Worm (Caenorhabditis elegans): Measurements from ENCODE around the gene col-111.

The col-111 gene

ce11 chrIV:4652365-4652844, 5.4 kb downstream of the col-111 start, which contains the start of gene F29B9.5:
Gene F29B9.5, plus strand, starts transcription at chrIV:4652415.
- TF ChIP-seq F13C5.2 (tag; optimal IDR thresholded peaks at IDR 0.05) (no peak), tbx-37 (GFP tag; conservative IDR thresholded peaks at IDR 0.05) (no peak), sea-1 (GFP tag; conservative IDR thresholded peaks at IDR 0.05) (no peak), aly-1 (tag; optimal IDR thresholded peaks at IDR 0.05) (no peak), tbx-11 (GFP tag; IDR thresholded peaks at IDR 0.05) (no peak), tra-4 (tag; optimal IDR thresholded peaks at IDR 0.05) (no peak), ceh-13 (GFP tag; optimal IDR thresholded peaks at IDR 0.05) (no peak), hmg-4 (GFP tag; optimal IDR thresholded peaks at IDR 0.05) (no peak), hmbx-1 (tag; optimal IDR thresholded peaks at IDR 0.05) (no peak), pes-1 (GFP tag; IDR thresholded peaks at IDR 0.05) (no peak), ama-1 (optimal IDR thresholded peaks at IDR 0.05) (no peak), ets-7 (tag; optimal IDR thresholded peaks at IDR 0.05) (no peak), flt-1 (GFP tag; IDR thresholded peaks at IDR 0.05) (no peak), ceh-36 (tag; optimal IDR thresholded peaks at IDR 0.05) (no peak)

ce11 chrIV:4650624-4651094, 7.1 kb downstream of the col-111 start, which contains the start of gene ubc-9:
Gene ubc-9, plus strand, starts transcription at chrIV:4651044.
- TF ChIP-seq ceh-36 (tag; optimal IDR thresholded peaks at IDR 0.05): peak; percentile 6
- peak; percentile 65; the same call in 1 of the 2 replicates for TF ChIP-seq pes-1 (GFP tag; IDR thresholded peaks at IDR 0.05)
- peak; percentile 53 for TF ChIP-seq F13C5.2 (tag; optimal IDR thresholded peaks at IDR 0.05)
- 0 out of 2 replicates have a peak, but pooled peaks have one; percentile 58 for TF ChIP-seq sea-1 (GFP tag; conservative IDR thresholded peaks at IDR 0.05)
- no peak for TF ChIP-seq tbx-11 (GFP tag; IDR thresholded peaks at IDR 0.05)

- TF ChIP-seq ets-7 (tag; optimal IDR thresholded peaks at IDR 0.05) (no peak), tbx-11 (GFP tag; IDR thresholded peaks at IDR 0.05) (no peak), scrt-1 (GFP tag; IDR thresholded peaks at IDR 0.05) (no peak), ama-1 (optimal IDR thresholded peaks at IDR 0.05) (no peak), ceh-13 (GFP tag; optimal IDR thresholded peaks at IDR 0.05) (no peak), ceh-36 (tag; optimal IDR thresholded peaks at IDR 0.05) (no peak), sea-1 (GFP tag; conservative IDR thresholded peaks at IDR 0.05) (no peak), aly-1 (tag; optimal IDR thresholded peaks at IDR 0.05) (no peak), F13C5.2 (tag; optimal IDR thresholded peaks at IDR 0.05) (no peak), hmg-4 (GFP tag; optimal IDR thresholded peaks at IDR 0.05) (no peak), pes-1 (GFP tag; IDR thresholded peaks at IDR 0.05) (no peak)
These were observed 8.3 kb downstream of the col-111 start, which contains the start of gene F29B9.7 for ce11 chrIV:4649460-4649859. Gene F29B9.7, plus strand, starts transcription at chrIV:4649760.

- no peak for TF ChIP-seq aly-1 (tag; optimal IDR thresholded peaks at IDR 0.05)
- TF ChIP-seq tra-4 (tag; optimal IDR thresholded peaks at IDR 0.05): no peak
- TF ChIP-seq ama-1 (optimal IDR thresholded peaks at IDR 0.05): no peak
- no peak for TF ChIP-seq scrt-1 (GFP tag; IDR thresholded peaks at IDR 0.05)
- no peak for TF ChIP-seq ceh-36 (tag; optimal IDR thresholded peaks at IDR 0.05)
- TF ChIP-seq flt-1 (GFP tag; IDR thresholded peaks at IDR 0.05): no peak
- no peak for TF ChIP-seq tbx-37 (GFP tag; conservative IDR thresholded peaks at IDR 0.05)
- no peak for TF ChIP-seq pes-1 (GFP tag; IDR thresholded peaks at IDR 0.05)
- TF ChIP-seq hmg-4 (GFP tag; optimal IDR thresholded peaks at IDR 0.05): no peak
- no peak for TF ChIP-seq ets-7 (tag; optimal IDR thresholded peaks at IDR 0.05)
- no peak for TF ChIP-seq F13C5.2 (tag; optimal IDR thresholded peaks at IDR 0.05)
- no peak for TF ChIP-seq ceh-13 (GFP tag; optimal IDR thresholded peaks at IDR 0.05)
These were observed 10.4 kb downstream of the col-111 start, which contains the start of gene F29B9.8 for ce11 chrIV:4647385-4647784. Gene F29B9.8, plus strand, starts transcription at chrIV:4647685.

- TF ChIP-seq pes-1 (GFP tag; IDR thresholded peaks at IDR 0.05) (no peak), tra-4 (tag; optimal IDR thresholded peaks at IDR 0.05) (no peak), hmg-4 (GFP tag; optimal IDR thresholded peaks at IDR 0.05) (no peak), aly-1 (tag; optimal IDR thresholded peaks at IDR 0.05) (no peak), scrt-1 (GFP tag; IDR thresholded peaks at IDR 0.05) (no peak), tbx-37 (GFP tag; conservative IDR thresholded peaks at IDR 0.05) (no peak), B0310.2 (tag; optimal IDR thresholded peaks at IDR 0.05) (no peak), ceh-13 (GFP tag; optimal IDR thresholded peaks at IDR 0.05) (no peak), hmbx-1 (tag; optimal IDR thresholded peaks at IDR 0.05) (no peak), hnd-1 (tag; optimal IDR thresholded peaks at IDR 0.05) (no peak), sea-1 (GFP tag; conservative IDR thresholded peaks at IDR 0.05) (no peak), tbx-11 (GFP tag; IDR thresholded peaks at IDR 0.05) (no peak), ets-7 (tag; optimal IDR thresholded peaks at IDR 0.05) (no peak), ceh-36 (tag; optimal IDR thresholded peaks at IDR 0.05) (no peak), F13C5.2 (tag; optimal IDR thresholded peaks at IDR 0.05) (no peak), flt-1 (GFP tag; IDR thresholded peaks at IDR 0.05) (no peak), ama-1 (optimal IDR thresholded peaks at IDR 0.05) (no peak)
These were observed 12.5 kb downstream of the col-111 start for ce11 chrIV:4645243-4645642.

ce11 chrIV:4643577-4643976, 14.2 kb downstream of the col-111 start:
- TF ChIP-seq flt-1 (GFP tag; IDR thresholded peaks at IDR 0.05) (0 out of 2 replicates have a peak, but pooled peaks have one; percentile 21), scrt-1 (GFP tag; IDR thresholded peaks at IDR 0.05) (no peak)

ce11 chrIV:4640941-4641340, 16.8 kb downstream of the col-111 start:
- no peak for TF ChIP-seq ama-1 (optimal IDR thresholded peaks at IDR 0.05)

- TF ChIP-seq B0310.2 (tag; optimal IDR thresholded peaks at IDR 0.05) (no peak), tbx-11 (GFP tag; IDR thresholded peaks at IDR 0.05) (no peak), ceh-13 (GFP tag; optimal IDR thresholded peaks at IDR 0.05) (no peak), hmbx-1 (tag; optimal IDR thresholded peaks at IDR 0.05) (no peak), ceh-36 (tag; optimal IDR thresholded peaks at IDR 0.05) (no peak), F13C5.2 (tag; optimal IDR thresholded peaks at IDR 0.05) (no peak), aly-1 (tag; optimal IDR thresholded peaks at IDR 0.05) (no peak), tra-4 (tag; optimal IDR thresholded peaks at IDR 0.05) (no peak), sea-1 (GFP tag; conservative IDR thresholded peaks at IDR 0.05) (no peak), flt-1 (GFP tag; IDR thresholded peaks at IDR 0.05) (no peak), hnd-1 (tag; optimal IDR thresholded peaks at IDR 0.05) (no peak), hmg-4 (GFP tag; optimal IDR thresholded peaks at IDR 0.05) (no peak), ets-7 (tag; optimal IDR thresholded peaks at IDR 0.05) (no peak), scrt-1 (GFP tag; IDR thresholded peaks at IDR 0.05) (no peak), tbx-37 (GFP tag; conservative IDR thresholded peaks at IDR 0.05) (no peak), pes-1 (GFP tag; IDR thresholded peaks at IDR 0.05) (no peak), ama-1 (optimal IDR thresholded peaks at IDR 0.05) (no peak)
These were observed 18.4 kb downstream of the col-111 start for ce11 chrIV:4639352-4639751.
